Worm (Caenorhabditis elegans) whole organism, late embryonic: ENCODE data around the gene aakg-2.

Experiments used
- C08G9.2 ChIP-seq: sonication (generic microtip); optimal IDR thresholded peaks from 2 replicates; lab custom pipeline; 2016; ENCODE audit warnings: mild to moderate bottlenecking, missing genetic modification characterization, moderate library complexity, missing compliant biosample characterization
- C38D4.7 ChIP-seq: fragments of 200-800 bp; sonication (Bioruptor generic); optimal IDR thresholded peaks from 2 replicates; lab custom pipeline; 2018; ENCODE audit warnings: mild to moderate bottlenecking, missing genetic modification characterization, moderate library complexity, missing compliant biosample characterization
- F13H6.1 ChIP-seq: sonication (generic microtip); optimal IDR thresholded peaks from 2 replicates; lab custom pipeline; 2016; ENCODE audit warnings: missing genetic modification characterization, missing compliant biosample characterization
- K02D7.2 ChIP-seq: sonication (generic microtip); optimal IDR thresholded peaks from 2 replicates; lab custom pipeline; 2017; ENCODE audit warnings: mild to moderate bottlenecking, missing genetic modification characterization, missing compliant biosample characterization
- T23F11.4 ChIP-seq: fragments of 200-800 bp; sonication (Bioruptor generic); optimal IDR thresholded peaks from 2 replicates; lab custom pipeline; 2018; ENCODE audit warnings: mild to moderate bottlenecking, missing genetic modification characterization, missing compliant biosample characterization
- Y22D7AL.16 ChIP-seq: sonication (generic microtip); optimal IDR thresholded peaks from 2 replicates; lab custom pipeline; 2016; ENCODE audit warnings: missing genetic modification characterization, missing compliant biosample characterization
- ahr-1 ChIP-seq: sonication (generic microtip); optimal IDR thresholded peaks from 2 replicates; lab custom pipeline; 2016; ENCODE audit warnings: missing genetic modification characterization, missing compliant biosample characterization
- ama-1 ChIP-seq: fragments of 150-350 bp; optimal IDR thresholded peaks from 2 replicates; lab custom pipeline; 2014
- ceh-14 ChIP-seq: sonication (generic microtip); optimal IDR thresholded peaks from 2 replicates; lab custom pipeline; 2016; ENCODE audit warnings: missing genotype, missing genetic modification characterization, missing compliant biosample characterization
- ceh-18 ChIP-seq: sonication (generic microtip); optimal IDR thresholded peaks from 2 replicates; lab custom pipeline; 2016; ENCODE audit warnings: missing genetic modification characterization, missing compliant biosample characterization
- ceh-2 ChIP-seq: sonication (generic microtip); optimal IDR thresholded peaks from 2 replicates; lab custom pipeline; 2016; ENCODE audit warnings: missing genotype, missing genetic modification characterization, missing compliant biosample characterization
- ceh-22 ChIP-seq: sonication (generic microtip); optimal IDR thresholded peaks from 2 replicates; lab custom pipeline; 2017; ENCODE audit warnings: missing biosample characterization, missing genetic modification characterization
- ceh-24 ChIP-seq: sonication (generic microtip); optimal IDR thresholded peaks from 2 replicates; lab custom pipeline; 2016; ENCODE audit warnings: mild to moderate bottlenecking, missing genetic modification characterization, missing compliant biosample characterization
- ceh-30 ChIP-seq: fragments of 150-350 bp; optimal IDR thresholded peaks from 2 replicates; lab custom pipeline; 2014; ENCODE audit warnings: missing biosample characterization, missing genetic modification characterization
- ceh-31 ChIP-seq: sonication (generic microtip); optimal IDR thresholded peaks from 2 replicates; lab custom pipeline; 2016; ENCODE audit warnings: missing genetic modification characterization, missing compliant biosample characterization
- ceh-45 ChIP-seq: fragments of 200-800 bp; sonication (Bioruptor generic); IDR thresholded peaks from 2 replicates; pipeline ENCODE4 v1.3.6; 2022; ENCODE audit warnings: missing genetic modification reagents, missing genetic modification characterization, missing compliant biosample characterization
- ceh-6 ChIP-seq: fragments of 200-800 bp; sonication (Bioruptor generic); optimal IDR thresholded peaks from 2 replicates; lab custom pipeline; 2018; ENCODE audit warnings: mild to moderate bottlenecking, missing genetic modification characterization, missing compliant biosample characterization
- ceh-9 ChIP-seq: sonication (generic microtip); optimal IDR thresholded peaks from 2 replicates; lab custom pipeline; 2016; ENCODE audit warnings: mild to moderate bottlenecking, missing genetic modification characterization, inconsistent platforms, missing compliant biosample characterization
- che-1 ChIP-seq: sonication (generic microtip); optimal IDR thresholded peaks from 2 replicates; lab custom pipeline; 2016; ENCODE audit warnings: mild to moderate bottlenecking, missing genetic modification characterization, missing compliant biosample characterization
- dmd-4 ChIP-seq: sonication (generic microtip); optimal IDR thresholded peaks from 2 replicates; lab custom pipeline; 2016; ENCODE audit warnings: borderline replicate concordance, missing genetic modification characterization, missing compliant biosample characterization
- dve-1 ChIP-seq: sonication (generic microtip); optimal IDR thresholded peaks from 2 replicates; lab custom pipeline; 2017; ENCODE audit warnings: antibody characterized with exemption, mild to moderate bottlenecking, missing genetic modification characterization, missing compliant biosample characterization
- elt-2 ChIP-seq: sonication (generic microtip); optimal IDR thresholded peaks from 2 replicates; lab custom pipeline; 2016; ENCODE audit warnings: missing genetic modification reagents, missing genetic modification characterization, missing compliant biosample characterization
- elt-4 ChIP-seq: sonication (generic microtip); optimal IDR thresholded peaks from 2 replicates; lab custom pipeline; 2016; ENCODE audit warnings: missing genetic modification characterization, missing compliant biosample characterization
- ets-4 ChIP-seq: sonication (generic microtip); optimal IDR thresholded peaks from 2 replicates; lab custom pipeline; 2016; ENCODE audit warnings: missing genetic modification characterization, missing compliant biosample characterization
- eyg-1 ChIP-seq: sonication (generic microtip); optimal IDR thresholded peaks from 2 replicates; lab custom pipeline; 2016; ENCODE audit warnings: missing genotype, missing genetic modification characterization, missing compliant biosample characterization
- fax-1 ChIP-seq: sonication (generic microtip); optimal IDR thresholded peaks from 2 replicates; lab custom pipeline; 2016; ENCODE audit warnings: missing genotype, missing genetic modification characterization, missing compliant biosample characterization
- gmeb-2 ChIP-seq: sonication (generic microtip); optimal IDR thresholded peaks from 2 replicates; lab custom pipeline; 2016; ENCODE audit warnings: missing genetic modification characterization, inconsistent platforms, missing compliant biosample characterization
- hlh-13 ChIP-seq: fragments of 200-800 bp; sonication (Bioruptor generic); optimal IDR thresholded peaks from 2 replicates; lab custom pipeline; 2018; ENCODE audit warnings: mild to moderate bottlenecking, missing genetic modification characterization, missing compliant biosample characterization
- hlh-15 ChIP-seq: sonication (generic microtip); optimal IDR thresholded peaks from 2 replicates; lab custom pipeline; 2016; ENCODE audit warnings: missing genetic modification characterization, missing compliant biosample characterization
- hlh-30 ChIP-seq: sonication (generic microtip); optimal IDR thresholded peaks from 2 replicates; lab custom pipeline; 2017; ENCODE audit warnings: antibody characterized with exemption, missing genetic modification characterization, missing compliant biosample characterization; ENCODE audit not compliant: insufficient read depth
- hlh-8 ChIP-seq: sonication (generic microtip); optimal IDR thresholded peaks from 2 replicates; lab custom pipeline; 2016; ENCODE audit warnings: missing genotype, missing genetic modification characterization, missing compliant biosample characterization
- lin-11 ChIP-seq: fragments of 200-800 bp; sonication (Bioruptor generic); optimal IDR thresholded peaks from 2 replicates; lab custom pipeline; 2018; ENCODE audit warnings: mild to moderate bottlenecking, missing genetic modification characterization, missing compliant biosample characterization
- madf-2 ChIP-seq: sonication (generic microtip); optimal IDR thresholded peaks from 2 replicates; lab custom pipeline; 2017; ENCODE audit warnings: missing genetic modification characterization, missing compliant biosample characterization
- nhr-11 ChIP-seq: fragments of 150-350 bp; optimal IDR thresholded peaks from 2 replicates; lab custom pipeline; 2014; ENCODE audit warnings: missing biosample characterization, missing genetic modification characterization
- nhr-232 ChIP-seq: sonication (generic microtip); optimal IDR thresholded peaks from 2 replicates; lab custom pipeline; 2016; ENCODE audit warnings: missing genetic modification characterization, missing compliant biosample characterization
- npax-4 ChIP-seq: sonication (generic microtip); optimal IDR thresholded peaks from 2 replicates; lab custom pipeline; 2016; ENCODE audit warnings: missing genetic modification characterization, missing compliant biosample characterization
- odd-2 ChIP-seq: sonication (generic microtip); optimal IDR thresholded peaks from 2 replicates; lab custom pipeline; 2017; ENCODE audit warnings: antibody characterized with exemption, mild to moderate bottlenecking, missing genetic modification characterization, missing compliant biosample characterization
- pag-3 ChIP-seq: sonication (generic microtip); optimal IDR thresholded peaks from 2 replicates; lab custom pipeline; 2016; ENCODE audit warnings: missing compliant biosample characterization, missing genetic modification characterization, borderline replicate concordance
- pat-9 ChIP-seq: fragments of 200-800 bp; sonication (Bioruptor generic); optimal IDR thresholded peaks from 2 replicates; lab custom pipeline; 2018; ENCODE audit warnings: mild to moderate bottlenecking, missing genetic modification characterization, moderate library complexity, missing compliant biosample characterization
- pha-2 ChIP-seq: sonication (generic microtip); optimal IDR thresholded peaks from 2 replicates; lab custom pipeline; 2017; ENCODE audit warnings: mild to moderate bottlenecking, missing genetic modification characterization, missing compliant biosample characterization
- pha-4 ChIP-seq: fragments of 150-350 bp; optimal IDR thresholded peaks from 2 replicates; lab custom pipeline; 2018; ENCODE audit warnings: missing biosample characterization, missing genetic modification reagents, missing genetic modification characterization
- pqm-1 ChIP-seq: sonication (generic microtip); optimal IDR thresholded peaks from 2 replicates; lab custom pipeline; 2016; ENCODE audit warnings: missing genetic modification characterization, missing compliant biosample characterization
- pros-1 ChIP-seq: fragments of 150-350 bp; optimal IDR thresholded peaks from 2 replicates; lab custom pipeline; 2014; ENCODE audit warnings: missing biosample characterization, missing genetic modification reagents, missing genetic modification characterization
- sdc-2 ChIP-seq: sonication (generic microtip); optimal IDR thresholded peaks from 2 replicates; lab custom pipeline; 2016; ENCODE audit warnings: missing genotype, missing genetic modification characterization, missing compliant biosample characterization
- sox-4 ChIP-seq: sonication (generic microtip); optimal IDR thresholded peaks from 2 replicates; lab custom pipeline; 2017; ENCODE audit warnings: mild to moderate bottlenecking, missing genetic modification characterization, inconsistent platforms, missing compliant biosample characterization
- syd-9 ChIP-seq: sonication (generic microtip); optimal IDR thresholded peaks from 2 replicates; lab custom pipeline; 2016; ENCODE audit warnings: mild to moderate bottlenecking, missing genetic modification characterization, moderate library complexity, missing compliant biosample characterization
- tbx-2 ChIP-seq: sonication (generic microtip); optimal IDR thresholded peaks from 2 replicates; lab custom pipeline; 2016; ENCODE audit warnings: missing genetic modification characterization, missing compliant biosample characterization
- tbx-7 ChIP-seq: sonication (generic microtip); optimal IDR thresholded peaks from 2 replicates; lab custom pipeline; 2016; ENCODE audit warnings: missing genotype, missing genetic modification characterization, missing compliant biosample characterization
- unc-3 ChIP-seq, 2 experiments: fragments of 200-800 bp in 1 of 2; sonication (Bioruptor generic) in 1 of 2; sonication (generic microtip) in 1 of 2; conservative IDR thresholded peaks in 1 of 2; optimal IDR thresholded peaks in 1 of 2; 2 replicates each; pipeline versions ENCODE4 v1.3.6 to Lab custom; 2016 to 2022; ENCODE audit warnings: missing compliant biosample characterization in 2 of 2, missing genetic modification characterization in 2 of 2, missing genetic modification reagents in 1 of 2
- unc-42 ChIP-seq: sonication (generic microtip); optimal IDR thresholded peaks from 2 replicates; lab custom pipeline; 2016; ENCODE audit warnings: missing genotype, missing genetic modification characterization, missing compliant biosample characterization
- unc-55 ChIP-seq: sonication (generic microtip); optimal IDR thresholded peaks from 2 replicates; lab custom pipeline; 2017; ENCODE audit warnings: missing biosample characterization, missing genetic modification reagents, missing genetic modification characterization
- unc-86 ChIP-seq: sonication (generic microtip); optimal IDR thresholded peaks from 2 replicates; lab custom pipeline; 2016; ENCODE audit warnings: missing genetic modification characterization, missing compliant biosample characterization
- zip-5 ChIP-seq: sonication (generic microtip); optimal IDR thresholded peaks from 2 replicates; lab custom pipeline; 2016; ENCODE audit warnings: missing genetic modification characterization, missing compliant biosample characterization

aakg-2 gene

ce11 chrX:16872446-16872962 is 3.7 kb upstream of the aakg-2 start, which contains the start of gene T20F7.1:
Gene T20F7.1, plus strand, starts transcription at chrX:16872912.
- TF ChIP-seq T23F11.4 (GFP tag; lab: Kevin White, UChicago) = no peak
- no peak for TF ChIP-seq ets-4
- no peak for TF ChIP-seq nhr-232 (tag; lab: Kevin White, UChicago)
- no peak for TF ChIP-seq elt-4 (tag; lab: Kevin White, UChicago)
- no peak for TF ChIP-seq C38D4.7 (GFP tag; lab: Kevin White, UChicago)
- no peak for TF ChIP-seq C08G9.2 (tag; lab: Kevin White, UChicago)
- no peak for TF ChIP-seq pqm-1 (tag; lab: Kevin White, UChicago)
- TF ChIP-seq ceh-24 (tag; lab: Kevin White, UChicago) = no peak
- no peak for TF ChIP-seq hlh-8
- no peak for TF ChIP-seq lin-11 (tag; lab: Kevin White, UChicago)
- TF ChIP-seq ceh-14 = no peak
- no peak for TF ChIP-seq ceh-45
- TF ChIP-seq hlh-30 (tag; lab: Kevin White, UChicago) = peak; percentile 54
- TF ChIP-seq ceh-22 = no peak
- no peak for TF ChIP-seq zip-5 (tag; lab: Kevin White, UChicago)
- no peak for TF ChIP-seq eyg-1
- no peak for TF ChIP-seq pat-9
- peak; percentile 13 for TF ChIP-seq ceh-30 (tag; lab: Kevin White, UChicago)
- no peak for TF ChIP-seq K02D7.2 (tag; lab: Kevin White, UChicago)
- no peak for TF ChIP-seq odd-2
- TF ChIP-seq unc-42 = peak; percentile 30
- no peak for TF ChIP-seq ceh-6 (GFP tag; lab: Kevin White, UChicago)
- TF ChIP-seq tbx-7 (tag; lab: Kevin White, UChicago) = no peak
- TF ChIP-seq pha-2 = no peak
- peak; percentile 62 for TF ChIP-seq ceh-31
- no peak for TF ChIP-seq npax-4
- no peak for TF ChIP-seq nhr-11 (tag; lab: Kevin White, UChicago)
- no peak for TF ChIP-seq ahr-1 (tag; lab: Kevin White, UChicago)
- TF ChIP-seq unc-86 = no peak
- no peak for TF ChIP-seq F13H6.1 (tag; lab: Kevin White, UChicago)
- no peak for TF ChIP-seq che-1
- no peak for TF ChIP-seq Y22D7AL.16 (tag; lab: Kevin White, UChicago)
- peak; percentile 52 for TF ChIP-seq ceh-18 (tag; lab: Kevin White, UChicago)
- TF ChIP-seq pros-1 (tag; lab: Kevin White, UChicago) = peak; percentile 26
- no peak for TF ChIP-seq dmd-4 (tag; lab: Kevin White, UChicago)
- no peak for TF ChIP-seq hlh-15
- TF ChIP-seq pha-4 (tag; lab: Kevin White, UChicago) = no peak
- peak; percentile 74 for TF ChIP-seq sdc-2 (tag; lab: Kevin White, UChicago)
- peak; percentile 57 for TF ChIP-seq unc-55 (GFP tag; lab: Kevin White, UChicago)
- TF ChIP-seq hlh-13 (GFP tag; lab: Kevin White, UChicago) = no peak
- no peak for TF ChIP-seq fax-1
- TF ChIP-seq unc-3 (GFP tag; conservative IDR thresholded peaks at IDR 0.05; lab: Robert Waterston, UW) = no peak
- no peak for TF ChIP-seq unc-3 (tag; optimal IDR thresholded peaks at IDR 0.05; lab: Kevin White, UChicago)
- TF ChIP-seq sox-4 (tag; lab: Kevin White, UChicago) = no peak
- TF ChIP-seq dve-1 = no peak
- no peak for TF ChIP-seq ama-1
- peak; percentile 10 for TF ChIP-seq ceh-2 (tag; lab: Kevin White, UChicago)
- no peak for TF ChIP-seq pag-3 (tag; lab: Kevin White, UChicago)
- TF ChIP-seq ceh-9 = no peak
- TF ChIP-seq tbx-2 (tag; lab: Kevin White, UChicago) = peak; percentile 64
- TF ChIP-seq elt-2 = no peak
- TF ChIP-seq syd-9 (tag; lab: Kevin White, UChicago) = no peak
- TF ChIP-seq madf-2 = no peak
- no peak for TF ChIP-seq gmeb-2 (tag; lab: Kevin White, UChicago)
